Fruit fly (Drosophila melanogaster) whole organism, embryonic: ENCODE measurements around the gene Gas8.

Experiments used
- CG10209 ChIP-seq: fragments of 200-800 bp; sonication (Bioruptor generic); optimal IDR thresholded peaks from 3 replicates; lab custom pipeline; 2017; ENCODE audit warnings: missing biosample characterization, mild to moderate bottlenecking, missing genetic modification characterization, missing genetic modification reagents
- CG11504 ChIP-seq: fragments of 200-800 bp; sonication (Bioruptor generic); optimal IDR thresholded peaks from 3 replicates; lab custom pipeline; 2019; ENCODE audit warnings: missing biosample characterization, mild to moderate bottlenecking, missing genetic modification characterization, moderate library complexity
- CG11695 ChIP-seq: fragments of 200-800 bp; sonication (Bioruptor generic); IDR thresholded peaks from 3 replicates; pipeline ENCODE4 v1.3.6; 2022; ENCODE audit warnings: missing biosample characterization, missing genetic modification characterization
- CG11696 ChIP-seq: fragments of 200-800 bp; sonication (Bioruptor generic); IDR thresholded peaks from 2 replicates; pipeline ENCODE4 v1.3.6; 2022; ENCODE audit warnings: missing biosample characterization, missing genetic modification characterization
- CG12659 ChIP-seq: fragments of 200-800 bp; sonication (Bioruptor generic); optimal IDR thresholded peaks from 3 replicates; lab custom pipeline; 2017; ENCODE audit warnings: mild to moderate bottlenecking, missing biosample characterization, missing genetic modification reagents, missing genetic modification characterization
- CG17328 ChIP-seq: fragments of 200-800 bp; sonication (Bioruptor generic); IDR thresholded peaks from 2 replicates; pipeline ENCODE4 v1.3.6; 2022; ENCODE audit warnings: missing biosample characterization, missing genetic modification characterization
- CG17359 ChIP-seq: fragments of 200-800 bp; sonication (Bioruptor generic); optimal IDR thresholded peaks from 3 replicates; lab custom pipeline; 2018; ENCODE audit warnings: missing biosample characterization, mild to moderate bottlenecking, missing genetic modification characterization, moderate library complexity
- CG17568 ChIP-seq: fragments of 200-800 bp; sonication (Bioruptor generic); optimal IDR thresholded peaks from 2 replicates; lab custom pipeline; 2018; ENCODE audit warnings: missing biosample characterization, mild to moderate bottlenecking, missing genetic modification characterization, moderate library complexity
- CG17802 ChIP-seq: fragments of 200-800 bp; sonication (Bioruptor generic); optimal IDR thresholded peaks from 2 replicates; lab custom pipeline; 2018; ENCODE audit warnings: missing biosample characterization, mild to moderate bottlenecking, missing genetic modification characterization, moderate library complexity
- CG2889 ChIP-seq: fragments of 200-800 bp; sonication (Bioruptor generic); IDR thresholded peaks from 3 replicates; pipeline ENCODE4 v1.3.6; 2022; ENCODE audit warnings: missing biosample characterization, missing genetic modification characterization
- CG43689 ChIP-seq: fragments of 200-800 bp; sonication (Bioruptor generic); IDR thresholded peaks from 2 replicates; pipeline ENCODE4 v1.3.6; 2022; ENCODE audit warnings: missing biosample characterization, missing genetic modification characterization
- CG4707 ChIP-seq: fragments of 200-800 bp; sonication (Bioruptor generic); optimal IDR thresholded peaks from 2 replicates; lab custom pipeline; 2018; ENCODE audit warnings: missing biosample characterization, mild to moderate bottlenecking, missing genetic modification characterization, moderate library complexity
- Doc2 ChIP-seq: fragments of 200-800 bp; sonication (Bioruptor generic); IDR thresholded peaks from 2 replicates; pipeline ENCODE4 v1.3.6; 2022; ENCODE audit warnings: missing biosample characterization, missing genetic modification characterization
- Drgx ChIP-seq: fragments of 200-800 bp; sonication (Bioruptor generic); IDR thresholded peaks from 2 replicates; pipeline ENCODE4 v1.3.6; 2022; ENCODE audit warnings: missing biosample characterization, missing genetic modification characterization
- Ets65A ChIP-seq: fragments of 200-800 bp; sonication (Bioruptor generic); peaks from one replicate; lab custom pipeline; 2016; ENCODE audit warnings: missing biosample characterization, missing genetic modification characterization
- HHEX ChIP-seq: fragments of 200-800 bp; sonication (Bioruptor generic); optimal IDR thresholded peaks from 3 replicates; lab custom pipeline; 2017; ENCODE audit warnings: missing biosample characterization, mild to moderate bottlenecking, missing genetic modification characterization, missing genetic modification reagents
- Lhr ChIP-seq: fragments of 200-800 bp; sonication (Bioruptor generic); optimal IDR thresholded peaks from 3 replicates; lab custom pipeline; 2017; ENCODE audit warnings: mild to moderate bottlenecking, missing biosample characterization, missing genetic modification reagents, missing genetic modification characterization
- Ptx1 ChIP-seq: fragments of 200-800 bp; sonication (Bioruptor generic); IDR thresholded peaks from 2 replicates; pipeline ENCODE4 v1.3.6; 2022; ENCODE audit warnings: missing biosample characterization, missing genetic modification characterization
- Trl ChIP-seq, 3 experiments: fragments of >200 bp in 2 of 3; fragments of 200-800 bp in 1 of 3; sonication (Bioruptor generic) in 1 of 3; optimal IDR thresholded peaks; 2 replicates in 1 of 3; 3 replicates in 2 of 3; lab custom pipeline; 2016 to 2017; ENCODE audit warnings: missing biosample characterization in 1 of 3, missing genetic modification characterization in 1 of 3
- Xrp1 ChIP-seq: fragments of 200-800 bp; sonication (Bioruptor generic); IDR thresholded peaks from 2 replicates; pipeline ENCODE4 v1.3.6; 2022; ENCODE audit warnings: missing biosample characterization, missing genetic modification characterization
- ara ChIP-seq: fragments of 200-800 bp; sonication (Bioruptor generic); IDR thresholded peaks from 2 replicates; pipeline ENCODE4 v1.3.6; 2022; ENCODE audit warnings: missing biosample characterization, missing genetic modification characterization
- ato ChIP-seq: fragments of 200-800 bp; sonication (Bioruptor generic); IDR thresholded peaks from 2 replicates; pipeline ENCODE4 v1.3.6; 2022; ENCODE audit warnings: missing biosample characterization, missing genetic modification characterization; ENCODE audit not compliant: partially characterized antibody
- ci ChIP-seq: fragments of 200-800 bp; sonication (Bioruptor generic); IDR thresholded peaks from 3 replicates; pipeline ENCODE4 v1.3.6; 2022; ENCODE audit warnings: missing biosample characterization, missing genetic modification characterization
- dmrt99B ChIP-seq: fragments of 200-800 bp; sonication (Bioruptor generic); optimal IDR thresholded peaks from 2 replicates; lab custom pipeline; 2018; ENCODE audit warnings: missing biosample characterization, mild to moderate bottlenecking, missing genetic modification characterization, moderate library complexity
- emc ChIP-seq: fragments of 200-800 bp; sonication (Bioruptor generic); optimal IDR thresholded peaks from 2 replicates; lab custom pipeline; 2016; ENCODE audit warnings: missing biosample characterization, missing genetic modification characterization
- gce ChIP-seq: fragments of 200-800 bp; sonication (Bioruptor generic); IDR thresholded peaks from 3 replicates; pipeline ENCODE4 v1.3.6; 2022; ENCODE audit warnings: missing biosample characterization, missing genetic modification characterization
- lmd ChIP-seq: fragments of 200-800 bp; sonication (Bioruptor generic); IDR thresholded peaks from 2 replicates; pipeline ENCODE4 v1.3.6; 2022; ENCODE audit warnings: missing biosample characterization, missing genetic modification characterization
- pfk ChIP-seq: fragments of 200-800 bp; sonication (Bioruptor generic); optimal IDR thresholded peaks from 2 replicates; lab custom pipeline; 2018; ENCODE audit warnings: missing biosample characterization, mild to moderate bottlenecking, missing genetic modification characterization, moderate library complexity
- sens ChIP-seq: fragments of 200-800 bp; sonication (Bioruptor generic); peaks from one replicate; lab custom pipeline; 2016; ENCODE audit warnings: missing biosample characterization, missing genetic modification characterization
- sisA ChIP-seq: fragments of 200-800 bp; sonication (Bioruptor generic); IDR thresholded peaks from 2 replicates; pipeline ENCODE4 v1.3.6; 2022; ENCODE audit warnings: missing biosample characterization, missing genetic modification characterization
- sqz ChIP-seq: fragments of 200-800 bp; sonication (Bioruptor generic); optimal IDR thresholded peaks from 3 replicates; lab custom pipeline; 2018; ENCODE audit warnings: missing biosample characterization, mild to moderate bottlenecking, missing genetic modification characterization
- stwl ChIP-seq: fragments of 200-800 bp; sonication (Bioruptor generic); optimal IDR thresholded peaks from 3 replicates; lab custom pipeline; 2018; ENCODE audit warnings: missing biosample characterization, mild to moderate bottlenecking, missing genetic modification characterization, moderate library complexity
- vvl ChIP-seq: fragments of 200-800 bp; sonication (Bioruptor generic); IDR thresholded peaks from 2 replicates; pipeline ENCODE4 v1.3.6; 2022; ENCODE audit warnings: missing biosample characterization, missing genetic modification characterization
- z ChIP-seq: fragments of 200-800 bp; sonication (Bioruptor generic); IDR thresholded peaks from 3 replicates; pipeline ENCODE4 v1.3.6; 2022; ENCODE audit warnings: missing biosample characterization, missing genetic modification characterization
- zfh1 ChIP-seq: fragments of 200-800 bp; sonication (Bioruptor generic); IDR thresholded peaks from 3 replicates; pipeline ENCODE4 v1.3.6; 2022; ENCODE audit warnings: missing biosample characterization, missing genetic modification characterization

Gas8 gene

dm6 chrX:3453038-3453819 is 51.4 kb downstream of the Gas8 start:
- peak; percentile 41 for TF ChIP-seq stwl
- TF ChIP-seq ci (GFP tag; lab: Robert Waterston, UW) = 0 out of 3 replicates have a peak, but pooled peaks have one; percentile 20
- peak; percentile 34 for TF ChIP-seq CG11504
- TF ChIP-seq CG17359 (tag; lab: Kevin White, UChicago) = peak; percentile 1
- no peak for TF ChIP-seq CG2889 (GFP tag; lab: Robert Waterston, UW)
- 0 out of 2 replicates have a peak, but pooled peaks have one; percentile 5 for TF ChIP-seq CG43689 (GFP tag; lab: Robert Waterston, UW)
- TF ChIP-seq gce (GFP tag; lab: Robert Waterston, UW) = no peak
- peak; percentile 32; the same call in 1 of the 2 replicates for TF ChIP-seq Ptx1 (GFP tag; lab: Robert Waterston, UW)
- peak; percentile 16; the same call in 1 of the 2 replicates for TF ChIP-seq ato (GFP tag; lab: Robert Waterston, UW)
- TF ChIP-seq emc = no peak
- peak; percentile 28 for TF ChIP-seq dmrt99B (tag; lab: Kevin White, UChicago)
- TF ChIP-seq z (GFP tag; lab: Robert Waterston, UW) = 0 out of 3 replicates have a peak, but pooled peaks have one; percentile 19
- TF ChIP-seq CG11696 (GFP tag; lab: Robert Waterston, UW) = peak; percentile 34; the same call in 1 of the 2 replicates
- TF ChIP-seq CG4707 (GFP tag; lab: Kevin White, UChicago) = no peak
- peak; percentile 58 for TF ChIP-seq pfk (GFP tag; lab: Kevin White, UChicago)
- TF ChIP-seq Drgx (GFP tag; lab: Robert Waterston, UW) = peak; percentile 68
- peak; percentile 6; the same call in 1 of the 2 replicates for TF ChIP-seq Xrp1
- TF ChIP-seq HHEX (GFP tag; lab: Kevin White, UChicago) = no peak
- peak; percentile 21 for TF ChIP-seq sqz
- TF ChIP-seq CG11695 (GFP tag; lab: Robert Waterston, UW) = peak; percentile 67; the same call in 1 of the 3 replicates
- 0 out of 2 replicates have a peak, but pooled peaks have one; percentile 15 for TF ChIP-seq sisA
- peak; percentile 57 for TF ChIP-seq Ets65A
- TF ChIP-seq vvl (GFP tag; lab: Robert Waterston, UW) = 0 out of 2 replicates have a peak, but pooled peaks have one; percentile 16
- TF ChIP-seq CG17802 (tag; lab: Kevin White, UChicago) = no peak
- TF ChIP-seq zfh1 (GFP tag; lab: Robert Waterston, UW) = 0 out of 3 replicates have a peak, but pooled peaks have one; percentile 14
- TF ChIP-seq CG17328 (GFP tag; lab: Robert Waterston, UW) = peak; percentile 42; the same call in 1 of the 2 replicates

dm6 chrX:3451916-3452315 is 52.7 kb downstream of the Gas8 start:
- no peak for TF ChIP-seq CG10209 (GFP tag; lab: Kevin White, UChicago)
- TF ChIP-seq Lhr (GFP tag; lab: Kevin White, UChicago) = no peak
- peak in 1 of 2 experiments; percentile 11 for TF ChIP-seq Trl (optimal IDR thresholded peaks at IDR 0.05; lab: Kevin White, UChicago)
- TF ChIP-seq Trl (GFP tag; optimal IDR thresholded peaks at IDR 0.05; lab: Kevin White, UChicago) = no peak
- TF ChIP-seq CG17568 (GFP tag; lab: Kevin White, UChicago) = no peak
- no peak for TF ChIP-seq ara (GFP tag; lab: Robert Waterston, UW)
- no peak for TF ChIP-seq Doc2 (GFP tag; lab: Robert Waterston, UW)
- TF ChIP-seq Drgx (GFP tag; lab: Robert Waterston, UW) = peak; percentile 52; the same call in 1 of the 2 replicates
- no peak for TF ChIP-seq CG12659 (GFP tag; lab: Kevin White, UChicago)
- no peak for TF ChIP-seq lmd (GFP tag; lab: Robert Waterston, UW)
- peak; percentile 45 for TF ChIP-seq sens (GFP tag; lab: Kevin White, UChicago)
